Worm (Caenorhabditis elegans) whole organism, L4 larva: ENCODE results near the gene T26C12.1.
A peak's percentile ranks its signal among the peaks of the same experiment; 100 is the strongest.

Source experiments
- T26A8.4 ChIP-seq: fragments of 200-800 bp; sonication (Bioruptor generic); IDR thresholded peaks from 2 replicates; pipeline ENCODE4 v1.3.6; 2022; ENCODE audit warnings: missing genetic modification characterization, missing compliant biosample characterization
- Y48G9A.11 ChIP-seq: fragments of 200-800 bp; sonication (Bioruptor generic); IDR thresholded peaks from 2 replicates; pipeline ENCODE4 v1.3.6; 2022; ENCODE audit warnings: missing genetic modification reagents, missing genetic modification characterization, missing compliant biosample characterization
- aha-1 ChIP-seq: fragments of 150-350 bp; peaks from one replicate; lab custom pipeline; 2014; ENCODE audit warnings: missing biosample characterization, missing genetic modification characterization
- ama-1 ChIP-seq: fragments of 150-350 bp; optimal IDR thresholded peaks from 2 replicates; lab custom pipeline; 2014; ENCODE audit warnings: inconsistent platforms, mixed read lengths
- arid-1 ChIP-seq: fragments of 200-800 bp; sonication (Bioruptor generic); conservative IDR thresholded peaks from 2 replicates; pipeline ENCODE4 v1.3.6; 2022; ENCODE audit warnings: missing genetic modification reagents, missing genetic modification characterization, missing compliant biosample characterization
- ceh-28 ChIP-seq: fragments of 150-350 bp; optimal IDR thresholded peaks from 2 replicates; lab custom pipeline; 2014; ENCODE audit warnings: missing biosample characterization, missing genetic modification reagents, missing genetic modification characterization
- ceh-82 ChIP-seq: sonication (generic microtip); optimal IDR thresholded peaks from 2 replicates; lab custom pipeline; 2017; ENCODE audit warnings: missing biosample characterization, missing genetic modification characterization
- daf-16 ChIP-seq, 3 experiments: sonication (generic microtip); optimal IDR thresholded peaks; 2 replicates each; lab custom pipeline; 2016 to 2017; ENCODE audit warnings: missing genetic modification characterization in 3 of 3, missing genetic modification reagents in 3 of 3, mild to moderate bottlenecking in 2 of 3, missing compliant biosample characterization in 2 of 3, missing biosample characterization in 1 of 3, moderate library complexity in 1 of 3
- dmd-6 ChIP-seq: fragments of 200-800 bp; sonication (Bioruptor generic); IDR thresholded peaks from 2 replicates; pipeline ENCODE4 v1.3.6; 2022; ENCODE audit warnings: missing genetic modification reagents, missing genetic modification characterization, missing compliant biosample characterization
- dve-1 ChIP-seq: sonication (generic microtip); optimal IDR thresholded peaks from 2 replicates; lab custom pipeline; 2017; ENCODE audit warnings: antibody characterized with exemption, mild to moderate bottlenecking, missing genetic modification characterization, missing compliant biosample characterization; ENCODE audit not compliant: insufficient read depth
- gei-8 ChIP-seq: fragments of 200-800 bp; sonication (Bioruptor generic); optimal IDR thresholded peaks from 2 replicates; lab custom pipeline; 2018; ENCODE audit warnings: mild to moderate bottlenecking, missing genetic modification characterization, missing compliant biosample characterization
- hif-1 ChIP-seq, 2 experiments: sonication (generic microtip); optimal IDR thresholded peaks; 2 replicates each; lab custom pipeline; 2016 to 2017; ENCODE audit warnings: missing compliant biosample characterization in 2 of 2, missing genetic modification characterization in 2 of 2, missing genetic modification reagents in 2 of 2, missing genotype in 2 of 2, mild to moderate bottlenecking in 1 of 2
- hlh-11 ChIP-seq: fragments of 200-800 bp; sonication (Bioruptor generic); optimal IDR thresholded peaks from 2 replicates; lab custom pipeline; 2018; ENCODE audit warnings: mild to moderate bottlenecking, missing genetic modification characterization, missing compliant biosample characterization
- hlh-30 ChIP-seq: sonication (generic microtip); optimal IDR thresholded peaks from 2 replicates; lab custom pipeline; 2017; ENCODE audit warnings: antibody characterized with exemption, mild to moderate bottlenecking, missing genetic modification characterization, missing compliant biosample characterization; ENCODE audit not compliant: insufficient read depth
- lin-38 ChIP-seq: fragments of 200-800 bp; sonication (Bioruptor generic); IDR thresholded peaks from 2 replicates; pipeline ENCODE4 v1.3.6; 2022; ENCODE audit warnings: missing genetic modification reagents, missing genetic modification characterization, missing compliant biosample characterization
- lsy-2 ChIP-seq, 2 experiments: fragments of 150-350 bp in 1 of 2; sonication (generic microtip) in 1 of 2; optimal IDR thresholded peaks; 2 replicates each; lab custom pipeline; 2014 to 2017; ENCODE audit warnings: missing biosample characterization in 2 of 2, missing genetic modification characterization in 2 of 2
- mdl-1 ChIP-seq, 2 experiments: fragments of 150-350 bp in 1 of 2; sonication (generic microtip) in 1 of 2; optimal IDR thresholded peaks; 2 replicates each; lab custom pipeline; 2014 to 2017; ENCODE audit warnings: missing biosample characterization in 2 of 2, missing genetic modification characterization in 2 of 2
- mep-1 ChIP-seq: fragments of 150-350 bp; sonication (generic microtip); optimal IDR thresholded peaks from 3 replicates; lab custom pipeline; 2014; ENCODE audit warnings: missing biosample characterization, missing genetic modification characterization
- mes-2 ChIP-seq: sonication (generic microtip); optimal IDR thresholded peaks from 2 replicates; lab custom pipeline; 2016; ENCODE audit warnings: missing genotype, mild to moderate bottlenecking, missing genetic modification characterization, missing compliant biosample characterization; ENCODE audit not compliant: poor library complexity, severe bottlenecking
- mxl-3 ChIP-seq: fragments of 200-800 bp; sonication (Bioruptor generic); optimal IDR thresholded peaks from 2 replicates; lab custom pipeline; 2018; ENCODE audit warnings: mild to moderate bottlenecking, missing genetic modification characterization, missing compliant biosample characterization
- nhr-102 ChIP-seq: sonication (generic microtip); optimal IDR thresholded peaks from 2 replicates; lab custom pipeline; 2016; ENCODE audit warnings: mild to moderate bottlenecking, missing genetic modification characterization, moderate library complexity, missing compliant biosample characterization
- nhr-11 ChIP-seq: fragments of 150-350 bp; optimal IDR thresholded peaks from 2 replicates; lab custom pipeline; 2014; ENCODE audit warnings: missing biosample characterization, missing genetic modification characterization
- nhr-237 ChIP-seq: sonication (generic microtip); optimal IDR thresholded peaks from 2 replicates; lab custom pipeline; 2017; ENCODE audit warnings: missing biosample characterization, missing genetic modification characterization
- nhr-25 ChIP-seq: sonication (generic microtip); optimal IDR thresholded peaks from 2 replicates; lab custom pipeline; 2017; ENCODE audit warnings: missing genetic modification characterization, mild to moderate bottlenecking, missing compliant biosample characterization, antibody characterized with exemption, moderate library complexity, borderline replicate concordance; ENCODE audit not compliant: insufficient read depth
- nhr-28 ChIP-seq: fragments of 150-350 bp; optimal IDR thresholded peaks from 2 replicates; lab custom pipeline; 2014; ENCODE audit warnings: missing biosample characterization, missing genetic modification characterization
- nhr-41 ChIP-seq: fragments of 200-800 bp; sonication (Bioruptor generic); IDR thresholded peaks from 2 replicates; pipeline ENCODE4 v1.3.6; 2022; ENCODE audit warnings: missing genetic modification reagents, missing genetic modification characterization, missing compliant biosample characterization
- nhr-42 ChIP-seq: fragments of 200-800 bp; sonication (Bioruptor generic); IDR thresholded peaks from 2 replicates; pipeline ENCODE4 v1.3.6; 2022; ENCODE audit warnings: missing genetic modification characterization, missing compliant biosample characterization
- nhr-77 ChIP-seq: fragments of 150-350 bp; optimal IDR thresholded peaks from 2 replicates; lab custom pipeline; 2014; ENCODE audit warnings: missing biosample characterization, missing genetic modification characterization
- pha-4 ChIP-seq, 2 experiments: fragments of 150-350 bp in 1 of 2; fragments of 200-800 bp in 1 of 2; sonication (Bioruptor generic) in 1 of 2; IDR thresholded peaks in 1 of 2; optimal IDR thresholded peaks in 1 of 2; 2 replicates each; pipeline versions ENCODE4 v1.3.6 to Lab custom; 2014 to 2022; ENCODE audit warnings: missing genetic modification characterization in 2 of 2, missing genetic modification reagents in 2 of 2, missing biosample characterization in 1 of 2, missing compliant biosample characterization in 1 of 2
- php-3 ChIP-seq: fragments of 200-800 bp; sonication (Bioruptor generic); IDR thresholded peaks from 2 replicates; pipeline ENCODE4 v1.3.6; 2022; ENCODE audit warnings: missing genetic modification reagents, missing genetic modification characterization, missing compliant biosample characterization
- pqm-1 ChIP-seq: sonication (generic microtip); optimal IDR thresholded peaks from 2 replicates; lab custom pipeline; 2017; ENCODE audit warnings: missing biosample characterization, missing genetic modification characterization
- saeg-2 ChIP-seq: fragments of 200-800 bp; sonication (Bioruptor generic); IDR thresholded peaks from 2 replicates; pipeline ENCODE4 v1.3.6; 2022; ENCODE audit warnings: missing genetic modification reagents, missing genetic modification characterization, missing compliant biosample characterization
- sdz-12 ChIP-seq: fragments of 200-800 bp; sonication (Bioruptor generic); optimal IDR thresholded peaks from 2 replicates; lab custom pipeline; 2018; ENCODE audit warnings: mild to moderate bottlenecking, missing genetic modification characterization, missing compliant biosample characterization
- snpc-1.2 ChIP-seq: fragments of 200-800 bp; sonication (Bioruptor generic); IDR thresholded peaks from 2 replicates; pipeline ENCODE4 v1.3.6; 2022; ENCODE audit warnings: missing genetic modification reagents, missing genetic modification characterization, missing compliant biosample characterization
- tra-1 ChIP-seq: fragments of 200-800 bp; sonication (Bioruptor generic); IDR thresholded peaks from 2 replicates; pipeline ENCODE4 v1.3.6; 2022; ENCODE audit warnings: missing genetic modification reagents, missing genetic modification characterization, missing compliant biosample characterization
- unc-130 ChIP-seq: sonication (generic microtip); optimal IDR thresholded peaks from 2 replicates; lab custom pipeline; 2016; ENCODE audit warnings: missing genetic modification reagents, missing genetic modification characterization, missing compliant biosample characterization
- unc-62 ChIP-seq, 3 experiments: fragments of 150-350 bp in 1 of 3; sonication (generic microtip); optimal IDR thresholded peaks in 2 of 3; peaks in 1 of 3; 1 replicate in 1 of 3; 2 replicates in 2 of 3; lab custom pipeline; 2014 to 2017; ENCODE audit warnings: missing biosample characterization in 3 of 3, missing genetic modification characterization in 3 of 3, missing genetic modification reagents in 3 of 3, missing genotype in 1 of 3
- zfp-3 ChIP-seq: fragments of 200-800 bp; sonication (Bioruptor generic); conservative IDR thresholded peaks from 2 replicates; pipeline ENCODE4 v1.3.6; 2022; ENCODE audit warnings: missing genetic modification reagents, missing genetic modification characterization, missing compliant biosample characterization
- zip-2 ChIP-seq: fragments of 150-350 bp; optimal IDR thresholded peaks from 2 replicates; lab custom pipeline; 2014; ENCODE audit warnings: missing biosample characterization, missing genetic modification characterization
- ztf-11 ChIP-seq: fragments of 150-350 bp; optimal IDR thresholded peaks from 2 replicates; lab custom pipeline; 2014; ENCODE audit warnings: missing biosample characterization, missing genetic modification characterization
- ztf-7 ChIP-seq: fragments of 150-350 bp; optimal IDR thresholded peaks from 2 replicates; lab custom pipeline; 2014; ENCODE audit warnings: missing biosample characterization, missing genetic modification characterization

The T26C12.1 gene

DNA sequence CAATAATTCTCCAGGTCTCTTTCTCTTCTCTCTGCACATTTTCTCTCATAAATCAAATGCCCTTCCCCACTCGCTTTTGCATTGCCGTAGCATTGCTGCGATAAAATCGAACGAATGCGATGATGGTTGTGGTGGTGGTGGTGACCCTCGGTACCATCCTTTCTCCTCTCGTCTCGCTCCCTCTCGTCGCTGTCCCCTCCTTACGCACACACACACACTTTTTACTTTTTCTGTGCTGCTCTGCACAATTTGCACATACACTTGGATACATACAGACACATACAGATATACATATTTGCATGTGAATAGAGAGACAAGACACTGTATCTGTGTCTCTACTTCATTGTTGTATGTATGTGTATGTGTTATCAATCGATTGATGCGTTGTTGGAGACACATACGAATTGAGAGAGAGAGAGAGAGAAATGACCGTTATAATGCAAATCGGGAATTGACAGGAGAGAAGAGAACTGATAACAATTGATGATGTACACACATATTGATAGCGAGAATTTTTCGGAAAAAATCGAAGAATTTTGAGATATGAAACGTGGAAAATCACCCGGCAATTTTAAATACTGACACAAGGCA, 31.1 kb upstream of the T26C12.1 start (continued):
- peak; percentile 99 for TF ChIP-seq nhr-28 (tag; lab: Kevin White, UChicago)
- TF ChIP-seq php-3 = peak; percentile 35; the same call in 1 of the 2 replicates
- peak; percentile 40 for TF ChIP-seq lin-38 (GFP tag; lab: Robert Waterston, UW)
- peak; percentile 30 to 99 for TF ChIP-seq unc-62 (GFP tag; optimal IDR thresholded peaks at IDR 0.05 in 1 of 2; lab: Kevin White, UChicago)
- TF ChIP-seq unc-62 (tag; optimal IDR thresholded peaks at IDR 0.05; lab: Kevin White, UChicago) = no peak
- TF ChIP-seq Y48G9A.11 (GFP tag; lab: Robert Waterston, UW) = no peak
- TF ChIP-seq aha-1 (tag; lab: Kevin White, UChicago) = peak; percentile 72
- no peak for TF ChIP-seq ztf-7 (tag; lab: Kevin White, UChicago)
- peak in 1 of 2 experiments; percentile 47 for TF ChIP-seq hif-1 (tag; optimal IDR thresholded peaks at IDR 0.05; lab: Kevin White, UChicago)
- no peak for TF ChIP-seq ceh-82
- TF ChIP-seq ceh-28 (tag; lab: Kevin White, UChicago) = peak; percentile 55

DNA sequence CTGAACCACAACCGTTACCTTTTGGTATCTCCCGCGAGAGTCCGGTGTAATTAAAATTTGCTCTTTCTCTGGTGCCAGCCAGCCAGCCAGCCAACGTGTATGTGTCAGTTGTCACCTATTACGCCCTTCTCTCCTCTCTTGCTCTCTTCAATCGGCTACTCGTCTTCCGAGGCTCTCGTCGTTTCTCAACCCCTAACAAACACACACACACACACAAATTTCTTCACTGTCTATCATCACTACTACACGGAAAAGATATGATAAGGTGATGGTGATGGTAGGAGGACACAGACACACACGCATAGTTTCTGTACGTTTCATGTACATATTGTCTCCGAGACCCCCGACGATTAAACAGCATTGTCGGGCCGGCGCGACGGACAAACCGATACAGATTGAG, 27.1 kb upstream of the T26C12.1 start:
- no peak for TF ChIP-seq nhr-42
- TF ChIP-seq hlh-11 (tag; lab: Kevin White, UChicago) = peak; percentile 79
- TF ChIP-seq zfp-3 (GFP tag; lab: Robert Waterston, UW) = no peak
- no peak for TF ChIP-seq ztf-11 (tag; lab: Kevin White, UChicago)
- TF ChIP-seq mdl-1 (tag; optimal IDR thresholded peaks at IDR 0.05; lab: Kevin White, UChicago) = peak in 1 of 2 experiments; percentile 19
- TF ChIP-seq daf-16 (GFP tag; optimal IDR thresholded peaks at IDR 0.05; lab: Kevin White, UChicago) = no peak
- peak; percentile 43 for TF ChIP-seq daf-16 (tag; optimal IDR thresholded peaks at IDR 0.05; lab: Kevin White, UChicago)
- no peak for TF ChIP-seq lin-38 (GFP tag; lab: Robert Waterston, UW)
- no peak for TF ChIP-seq gei-8 (GFP tag; lab: Kevin White, UChicago)
- TF ChIP-seq nhr-25 = no peak
- no peak for TF ChIP-seq arid-1 (GFP tag; lab: Robert Waterston, UW)
- TF ChIP-seq nhr-11 = peak; percentile 20
- TF ChIP-seq mes-2 (tag; lab: Kevin White, UChicago) = peak; percentile 42
- peak; percentile 13 for TF ChIP-seq ama-1 (lab: Kevin White, UChicago)
- TF ChIP-seq unc-62 (GFP tag; optimal IDR thresholded peaks at IDR 0.05 in 1 of 2; lab: Kevin White, UChicago) = peak in 1 of 2 experiments; percentile 14
- TF ChIP-seq unc-62 (tag; optimal IDR thresholded peaks at IDR 0.05; lab: Kevin White, UChicago) = no peak
- no peak for TF ChIP-seq nhr-237 (tag; lab: Kevin White, UChicago)
- peak in 1 of 2 experiments; percentile 14 for TF ChIP-seq lsy-2 (tag; optimal IDR thresholded peaks at IDR 0.05; lab: Kevin White, UChicago)
- TF ChIP-seq snpc-1.2 (GFP tag; lab: Robert Waterston, UW) = no peak
- TF ChIP-seq sdz-12 (GFP tag; lab: Kevin White, UChicago) = no peak
- no peak for TF ChIP-seq T26A8.4 (GFP tag; lab: Robert Waterston, UW)
- no peak for TF ChIP-seq unc-130 (GFP tag; lab: Kevin White, UChicago)
- TF ChIP-seq nhr-41 (GFP tag; lab: Robert Waterston, UW) = 0 out of 2 replicates have a peak, but pooled peaks have one; percentile 13
- TF ChIP-seq zip-2 = no peak
- TF ChIP-seq tra-1 (GFP tag; lab: Robert Waterston, UW) = no peak
- TF ChIP-seq nhr-77 (tag; lab: Kevin White, UChicago) = peak; percentile 42
- TF ChIP-seq dve-1 (tag; lab: Kevin White, UChicago) = peak; percentile 60
- peak; percentile 72 for TF ChIP-seq mxl-3 (GFP tag; lab: Kevin White, UChicago)
- TF ChIP-seq nhr-102 (tag; lab: Kevin White, UChicago) = no peak
- TF ChIP-seq pqm-1 (tag; lab: Kevin White, UChicago) = peak; percentile 65
- peak; percentile 94 for TF ChIP-seq nhr-28 (tag; lab: Kevin White, UChicago)
- TF ChIP-seq Y48G9A.11 (GFP tag; lab: Robert Waterston, UW) = no peak
- no peak for TF ChIP-seq saeg-2 (GFP tag; lab: Robert Waterston, UW)
- no peak for TF ChIP-seq pha-4 (GFP tag; IDR thresholded peaks at IDR 0.05; lab: Robert Waterston, UW)
- peak; percentile 4 for TF ChIP-seq pha-4 (tag; optimal IDR thresholded peaks at IDR 0.05; lab: Kevin White, UChicago)
- peak; percentile 9 for TF ChIP-seq hlh-30
- TF ChIP-seq mep-1 = peak; percentile 14
- TF ChIP-seq dmd-6 (GFP tag; lab: Robert Waterston, UW) = peak; percentile 60
- TF ChIP-seq php-3 = 0 out of 2 replicates have a peak, but pooled peaks have one; percentile 6
